Fruit fly (Drosophila melanogaster): ENCODE measurements around the gene CG14439.
A peak's percentile ranks its signal among the peaks of the same experiment; 100 is the strongest.

The CG14439 gene

DNA sequence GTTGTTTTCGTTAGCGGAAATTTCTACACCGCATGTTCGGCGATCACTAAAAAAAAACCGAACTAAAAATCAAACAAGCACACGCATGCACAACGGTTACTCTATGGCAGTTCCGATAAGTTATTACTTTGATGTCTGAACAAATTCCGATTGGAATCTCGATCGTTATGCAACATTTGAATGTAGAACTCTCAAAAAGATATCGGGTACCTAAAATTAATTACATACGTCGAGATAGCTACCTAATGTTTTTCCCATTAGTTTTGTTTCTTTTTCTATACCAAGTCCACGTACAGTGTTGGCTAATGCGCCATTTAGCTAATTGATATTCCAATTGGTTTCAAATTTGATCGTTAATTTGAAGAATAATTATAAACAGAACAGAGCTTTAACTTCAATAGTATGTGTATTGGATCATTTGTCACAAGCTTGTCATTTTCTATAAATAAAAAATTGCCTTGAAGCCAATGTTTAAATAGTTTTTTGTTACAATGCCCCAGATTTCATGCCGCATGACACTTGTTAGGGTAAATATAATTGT lies 46.3 kb upstream of the CG14439 start:
- no peak for TF ChIP-seq N (GFP tag; optimal IDR thresholded peaks at IDR 0.05)

DNA sequence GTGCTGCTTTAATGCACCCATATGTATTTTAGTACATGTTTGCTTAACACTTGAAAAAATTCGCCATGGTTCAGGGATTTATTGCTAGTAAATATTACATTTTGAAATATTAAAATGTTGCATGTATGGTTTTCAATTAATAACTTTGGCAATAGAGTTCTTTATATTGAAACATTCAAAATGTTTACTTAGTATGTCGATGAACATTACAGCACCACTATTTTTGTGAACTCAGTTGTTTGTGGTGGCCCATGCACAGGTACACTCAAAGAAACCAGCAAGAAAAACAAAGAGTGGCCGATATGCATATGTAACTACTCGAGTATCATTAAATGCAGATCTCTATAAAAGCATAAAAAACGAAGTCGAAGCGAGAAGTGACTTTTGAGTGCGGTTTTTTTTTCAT lies 45.3 kb upstream of the CG14439 start:
- TF ChIP-seq sv (GFP tag; optimal IDR thresholded peaks at IDR 0.05) (peak; percentile 20), Hr83 (GFP tag; optimal IDR thresholded peaks at IDR 0.05; ENCODE audit: poor library complexity, severe bottlenecking) (no peak)

DNA sequence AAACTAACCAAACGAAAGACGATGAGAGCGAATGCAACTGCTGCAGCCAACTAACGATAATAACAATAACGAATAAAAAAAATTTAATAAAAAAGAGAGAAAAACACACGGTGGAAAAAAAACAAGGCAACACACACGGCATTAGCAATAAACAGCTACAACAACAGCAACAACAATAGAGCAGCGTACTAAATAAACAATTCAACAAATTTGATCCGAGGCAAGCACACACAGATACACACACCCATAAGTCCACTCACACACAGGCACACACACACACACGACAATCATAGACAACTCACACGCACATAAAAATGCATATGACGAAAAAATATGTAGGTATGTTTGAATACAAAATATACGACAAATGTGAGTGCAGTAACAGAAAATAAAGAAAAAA lies 44.8 kb upstream of the CG14439 start:
- no peak for TF ChIP-seq CG32264 (GFP tag; optimal IDR thresholded peaks at IDR 0.05)
- no peak for TF ChIP-seq Hnf4 (GFP tag; optimal IDR thresholded peaks at IDR 0.05)
- TF ChIP-seq fru (GFP tag; optimal IDR thresholded peaks at IDR 0.05) = no peak
- TF ChIP-seq OdsH (GFP tag; optimal IDR thresholded peaks at IDR 0.05) = no peak
- no peak for TF ChIP-seq foxo (GFP tag; optimal IDR thresholded peaks at IDR 0.05)
- no peak for TF ChIP-seq Sp1 (GFP tag; optimal IDR thresholded peaks at IDR 0.05)

DNA sequence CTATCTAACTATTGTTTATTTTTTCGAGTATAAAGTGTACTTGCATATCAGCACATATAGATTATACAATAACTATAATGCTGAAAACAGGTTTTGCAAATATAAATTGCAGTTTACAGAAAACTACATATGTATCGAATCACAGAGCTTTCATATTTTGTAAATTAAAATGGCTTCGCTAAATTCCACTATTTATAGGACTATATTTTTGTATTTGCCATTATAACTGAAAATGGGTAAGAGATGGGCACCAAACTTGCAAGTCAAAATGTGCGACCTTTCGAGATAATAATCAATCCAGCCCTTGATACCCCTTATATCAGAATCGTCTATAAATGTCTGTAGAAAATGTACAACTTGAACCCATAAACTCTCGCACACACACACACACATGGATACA lies 44.1 kb upstream of the CG14439 start:
- TF ChIP-seq Myc (optimal IDR thresholded peaks at IDR 0.05) (no peak), Vsx2 (GFP tag; optimal IDR thresholded peaks at IDR 0.05; ENCODE audit: partially characterized antibody) (no peak), usp (GFP tag; optimal IDR thresholded peaks at IDR 0.05) (no peak)

DNA sequence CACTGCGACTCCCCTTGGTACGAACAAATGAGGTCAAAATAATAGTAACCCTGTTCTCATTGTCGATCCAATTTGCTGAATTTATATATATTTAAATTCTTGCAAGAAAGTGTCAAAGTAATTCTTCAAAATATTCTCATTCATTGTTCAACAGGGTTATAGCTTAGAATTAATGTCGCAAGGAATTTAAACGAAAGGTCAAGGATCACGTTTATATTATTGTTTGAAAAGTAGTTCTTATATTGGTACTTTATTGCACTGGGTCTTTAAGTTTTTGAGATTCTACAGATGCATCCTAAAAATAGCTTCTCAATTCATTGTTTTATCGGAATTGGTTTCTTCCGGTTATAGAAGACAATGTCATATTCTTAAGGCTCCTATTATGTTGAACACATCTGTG lies 43.4 kb upstream of the CG14439 start:
- TF ChIP-seq usp (GFP tag; optimal IDR thresholded peaks at IDR 0.05) (no peak), dsf (GFP tag; optimal IDR thresholded peaks at IDR 0.05; ENCODE audit: borderline replicate concordance) (no peak), OdsH (GFP tag; optimal IDR thresholded peaks at IDR 0.05) (no peak), Myc (optimal IDR thresholded peaks at IDR 0.05) (no peak), brk (GFP tag; optimal IDR thresholded peaks at IDR 0.05) (no peak), Hnf4 (GFP tag; optimal IDR thresholded peaks at IDR 0.05) (no peak), rgr (GFP tag; optimal IDR thresholded peaks at IDR 0.05) (no peak), Sp1 (GFP tag; optimal IDR thresholded peaks at IDR 0.05) (no peak), dl (GFP tag; optimal IDR thresholded peaks at IDR 0.05; ENCODE audit: insufficient read depth in 1 of 2, partially characterized antibody in 2 of 2) (no peak), Dif (GFP tag; optimal IDR thresholded peaks at IDR 0.05; ENCODE audit: partially characterized antibody) (no peak), Abd-B (GFP tag; optimal IDR thresholded peaks at IDR 0.05) (no peak), pan (optimal IDR thresholded peaks at IDR 0.05) (no peak), Hr83 (GFP tag; optimal IDR thresholded peaks at IDR 0.05; ENCODE audit: poor library complexity, severe bottlenecking) (no peak)

DNA sequence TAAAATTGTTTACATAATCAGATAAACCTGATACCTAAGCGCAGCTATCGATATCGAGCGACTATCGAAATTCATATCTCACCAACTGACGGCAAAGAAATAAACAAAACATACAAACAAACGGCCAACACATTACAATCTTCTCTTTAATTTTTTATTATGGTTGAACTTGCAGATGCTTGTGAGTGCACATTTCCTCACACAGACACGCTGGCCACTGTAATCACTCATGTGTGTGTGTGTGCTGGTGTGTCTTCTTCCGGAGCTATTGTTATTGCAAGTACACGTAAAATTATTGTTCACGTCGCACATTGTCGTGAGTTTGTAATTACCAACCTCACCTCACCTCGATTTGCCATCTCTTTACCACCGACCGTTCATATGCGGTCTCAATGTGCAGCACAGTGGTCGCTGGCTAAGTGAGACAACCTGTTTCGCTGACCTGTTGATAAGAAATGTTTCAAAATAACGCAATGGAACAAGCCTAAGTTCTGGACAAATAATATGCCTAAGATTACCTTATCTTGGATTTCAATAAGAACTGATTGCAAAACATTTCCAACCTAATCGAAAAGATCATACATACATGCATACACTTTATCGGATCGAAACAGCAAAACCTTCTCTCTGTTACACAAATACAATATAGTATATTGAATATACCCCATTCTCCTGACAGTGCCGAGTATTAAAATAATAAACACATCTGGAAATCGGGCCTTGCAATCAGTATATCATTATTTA lies 42.1 kb upstream of the CG14439 start:
- TF ChIP-seq fru (GFP tag; optimal IDR thresholded peaks at IDR 0.05) = peak; percentile 33
- TF ChIP-seq pan (optimal IDR thresholded peaks at IDR 0.05) = no peak
- TF ChIP-seq woc (GFP tag; optimal IDR thresholded peaks at IDR 0.05) = peak; percentile 6
- no peak for TF ChIP-seq Abd-B (GFP tag; optimal IDR thresholded peaks at IDR 0.05)
- TF ChIP-seq foxo (GFP tag; optimal IDR thresholded peaks at IDR 0.05) = peak in 1 of 2 experiments; percentile 33
- TF ChIP-seq HLH106 (tag; optimal IDR thresholded peaks at IDR 0.05) = peak; percentile 9
- TF ChIP-seq jim (GFP tag; optimal IDR thresholded peaks at IDR 0.05) = no peak
- no peak for TF ChIP-seq Myc (optimal IDR thresholded peaks at IDR 0.05)

DNA sequence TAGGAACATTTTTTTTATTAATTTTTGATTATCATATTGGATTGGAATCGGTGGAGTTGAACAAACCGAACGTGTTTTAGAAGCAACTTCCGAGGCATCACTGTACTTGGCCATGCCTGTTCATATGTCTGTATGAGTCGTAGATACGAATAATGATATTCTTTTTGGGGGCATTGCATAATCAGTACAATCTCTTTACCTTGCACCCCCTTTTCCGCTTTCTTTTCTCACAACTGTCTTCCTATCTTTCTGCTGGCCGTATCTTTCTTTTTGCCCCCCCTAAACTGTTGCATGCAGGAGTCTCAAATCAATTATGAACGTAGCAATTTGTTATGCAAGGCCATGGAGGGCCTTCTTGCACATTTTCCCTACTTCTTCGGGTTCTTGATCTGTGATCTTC lies 41.5 kb upstream of the CG14439 start:
- TF ChIP-seq pan (optimal IDR thresholded peaks at IDR 0.05) (no peak), HLH106 (tag; optimal IDR thresholded peaks at IDR 0.05) (no peak), Hnf4 (GFP tag; optimal IDR thresholded peaks at IDR 0.05) (no peak)

DNA sequence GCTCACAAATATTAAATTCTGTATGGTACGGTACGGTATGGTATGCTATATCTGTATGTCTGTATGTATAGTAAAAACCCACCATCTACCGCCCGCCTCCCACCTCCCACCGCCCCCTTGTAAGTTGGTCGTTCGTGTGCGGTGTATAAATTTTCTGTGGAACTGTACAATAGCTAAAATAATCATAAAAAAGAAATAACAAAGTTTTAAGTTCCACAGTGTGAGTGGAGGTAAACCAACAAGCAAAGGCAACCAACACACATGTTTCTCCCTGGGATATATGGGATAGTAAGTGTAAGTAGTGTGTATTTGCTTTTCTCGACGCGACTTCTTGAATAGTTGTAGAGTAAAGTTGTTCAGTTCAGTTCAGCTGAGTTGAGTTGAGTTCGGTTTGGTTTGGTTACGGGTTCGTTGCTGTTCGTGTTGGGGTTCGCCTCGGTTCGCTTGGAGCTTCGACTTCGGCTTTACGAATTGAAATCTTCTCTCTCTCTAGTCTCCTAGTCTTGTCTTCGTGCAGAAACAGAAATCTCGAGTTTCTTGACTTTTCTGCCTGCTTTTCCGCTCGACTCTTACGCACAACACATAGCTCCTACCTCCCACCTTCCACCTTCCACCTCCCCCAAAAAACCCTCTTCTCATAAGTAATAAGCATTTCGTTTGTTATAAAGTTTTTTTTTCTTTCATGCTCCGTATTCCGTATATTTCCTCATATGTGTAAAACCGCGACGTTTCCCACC lies 40.6 kb upstream of the CG14439 start:
- TF ChIP-seq dmrt93B (GFP tag; optimal IDR thresholded peaks at IDR 0.05) (no peak), usp (GFP tag; optimal IDR thresholded peaks at IDR 0.05) (no peak), dsf (GFP tag; optimal IDR thresholded peaks at IDR 0.05; ENCODE audit: borderline replicate concordance) (no peak), Jra (GFP tag; optimal IDR thresholded peaks at IDR 0.05) (no peak), sv (GFP tag; optimal IDR thresholded peaks at IDR 0.05) (no peak), Vsx2 (GFP tag; optimal IDR thresholded peaks at IDR 0.05; ENCODE audit: partially characterized antibody) (no peak), Dif (GFP tag; optimal IDR thresholded peaks at IDR 0.05; ENCODE audit: partially characterized antibody) (no peak), br (GFP tag; optimal IDR thresholded peaks at IDR 0.05) (no peak), HLH106 (tag; optimal IDR thresholded peaks at IDR 0.05) (no peak), Dfd (GFP tag; optimal IDR thresholded peaks at IDR 0.05) (no peak)
